Fruit fly (Drosophila melanogaster): ENCODE data around the gene CG32945.

DNA sequence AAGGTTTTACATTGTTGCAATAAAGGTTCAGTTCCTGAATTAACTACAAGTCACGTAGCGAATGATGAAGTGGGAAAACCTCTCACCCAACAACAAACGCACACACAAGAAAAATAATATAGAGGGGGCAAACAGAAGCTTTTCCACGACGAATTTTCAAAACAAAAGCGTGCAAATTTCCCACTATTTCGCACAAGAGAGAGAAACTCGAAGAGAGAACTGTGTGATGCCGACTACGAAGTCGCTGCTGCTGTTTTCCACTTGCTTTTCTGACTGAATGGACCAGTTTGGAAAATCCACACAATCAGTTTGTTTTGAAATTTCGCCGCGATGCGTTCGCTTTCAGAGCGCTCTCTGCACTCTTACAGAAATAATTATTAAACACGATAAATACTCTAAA lies 34.1 kb upstream of the CG32945 start, which contains the start of gene 5-HT2A:
- TF ChIP-seq pan (optimal IDR thresholded peaks at IDR 0.05) (no peak), Dll (optimal IDR thresholded peaks at IDR 0.05) (no peak), psq (optimal IDR thresholded peaks at IDR 0.05) (no peak), EcR (GFP tag; optimal IDR thresholded peaks at IDR 0.05) (no peak), CG8478 (optimal IDR thresholded peaks at IDR 0.05) (no peak), usp (GFP tag; optimal IDR thresholded peaks at IDR 0.05) (no peak)
